Worm (Caenorhabditis elegans) whole organism, dauer: ENCODE measurements around the gene D2045.5.
"Not testable (repeated sequence)": the region's sequence is repeated elsewhere in the genome, so short reads cannot be mapped to it uniquely, and the experiment has no call there.

Source experiments
- unc-62 ChIP-seq: sonication (generic microtip); optimal IDR thresholded peaks from 2 replicates; lab custom pipeline; 2017; ENCODE audit warnings: missing biosample characterization, missing genetic modification reagents, missing genetic modification characterization

The D2045.5 gene

DNA sequence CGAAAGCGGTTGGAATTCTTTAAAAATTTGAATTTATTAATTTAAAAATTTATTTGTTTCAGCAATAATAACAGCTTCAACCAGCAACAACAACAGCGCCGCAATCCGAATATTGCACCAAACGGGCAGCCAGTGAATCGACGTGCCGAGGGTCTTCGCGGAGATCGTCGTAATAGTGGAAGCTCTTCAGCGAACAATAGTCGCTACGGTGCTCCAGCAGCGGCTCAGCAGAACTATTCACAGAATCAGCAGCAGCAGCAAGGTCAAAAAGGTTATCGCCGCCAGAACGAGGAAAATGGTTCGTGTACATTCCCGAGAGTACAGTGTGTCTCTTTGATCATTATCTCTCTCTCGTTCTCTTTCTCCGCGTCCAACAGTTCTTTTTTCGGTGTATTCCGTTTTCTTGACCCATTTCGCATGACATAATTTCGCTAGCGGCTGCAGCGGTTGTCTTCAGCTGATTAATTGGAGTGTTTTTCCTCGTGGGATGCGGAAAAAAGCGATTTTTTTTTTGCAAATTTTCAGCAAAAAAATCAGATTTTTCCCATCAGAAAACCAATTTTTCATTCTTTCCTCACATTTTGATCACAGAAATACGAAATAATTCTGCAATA lies 6.4 kb downstream of the D2045.5 start:
- TF ChIP-seq unc-62 = no peak

DNA sequence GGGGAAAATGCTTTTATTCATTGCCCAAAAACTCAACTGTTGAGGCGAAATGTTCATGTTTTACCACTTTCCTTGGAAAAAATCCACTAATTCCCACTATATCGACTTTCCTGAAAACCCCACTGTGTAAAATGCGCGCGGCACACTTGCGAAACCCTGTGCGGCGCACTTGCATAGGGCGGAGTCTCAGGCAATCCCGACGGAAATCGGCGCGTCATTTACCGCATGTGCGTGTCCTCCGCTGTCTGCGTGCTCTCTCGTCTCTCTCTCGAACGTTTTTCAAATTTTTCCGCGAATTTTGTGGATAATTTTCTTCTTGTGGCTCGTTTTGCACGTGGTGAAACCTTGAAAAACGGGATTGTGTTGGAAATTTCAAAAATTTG lies 8.3 kb downstream of the D2045.5 start, which contains the start of gene atx-2:
atx-2 (plus strand) TSS at position 226 of the 383 bp plus-strand sequence.
- TF ChIP-seq unc-62 = no peak

DNA sequence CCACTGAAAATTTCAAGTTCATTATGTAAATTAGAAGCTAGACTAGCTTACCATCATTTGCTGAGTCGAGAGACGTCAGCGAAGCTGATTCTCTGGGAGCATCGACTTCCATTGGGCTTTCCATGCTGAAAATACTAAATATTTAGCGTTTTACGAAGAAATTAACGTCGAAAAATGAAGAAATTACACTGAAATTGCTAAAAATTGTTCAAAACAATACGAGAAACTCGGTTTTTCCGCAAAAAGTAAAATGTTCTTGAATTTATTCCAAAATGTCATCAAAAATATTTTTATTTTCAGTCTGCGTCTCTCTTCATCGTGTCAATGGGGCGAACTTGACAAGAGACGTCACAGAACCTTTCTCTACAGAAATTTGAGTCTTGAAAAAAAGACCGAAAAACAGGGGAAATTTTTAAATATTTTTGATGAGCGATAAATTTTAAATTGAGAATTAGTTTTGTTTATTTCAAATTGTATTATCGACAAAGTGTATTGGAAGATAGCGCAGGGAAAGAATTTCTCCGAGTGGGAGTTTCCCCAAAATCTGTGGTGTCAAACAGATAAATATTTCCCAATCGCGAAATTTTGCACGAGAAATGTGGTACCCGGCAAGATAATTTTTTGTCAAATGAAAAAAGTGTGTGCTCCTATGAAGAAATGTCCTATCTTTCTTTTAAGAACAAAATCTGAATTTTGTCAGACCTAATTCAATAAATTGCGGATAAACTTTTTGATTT lies 8.8 kb downstream of the D2045.5 start, which contains the start of gene ecps-1:
ecps-1 (minus strand) TSS at position 125 of the 737 bp plus-strand sequence.
- TF ChIP-seq unc-62 = no peak

DNA sequence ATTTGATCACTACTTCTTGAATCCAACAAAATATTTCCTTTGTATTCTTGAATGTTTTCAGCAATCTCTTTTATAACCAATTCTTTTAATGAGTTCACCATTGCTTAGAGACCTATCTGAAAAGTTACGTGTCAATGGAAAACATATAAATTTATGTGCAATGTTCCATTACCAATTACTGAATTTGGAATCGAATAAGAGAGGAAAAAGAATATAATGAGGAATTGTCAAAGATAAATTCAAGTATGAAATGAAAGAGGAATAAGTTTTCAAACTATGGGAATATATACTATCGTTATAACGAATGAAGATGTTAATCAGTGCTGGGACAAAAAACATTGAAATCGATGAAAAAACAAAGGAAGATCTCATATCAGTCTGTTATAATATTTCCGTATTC lies 18.4 kb downstream of the D2045.5 start, which contains the start of gene H04D03.4:
H04D03.4 (minus strand) TSS at position 101 of the 400 bp plus-strand sequence.
- no peak for TF ChIP-seq unc-62

DNA sequence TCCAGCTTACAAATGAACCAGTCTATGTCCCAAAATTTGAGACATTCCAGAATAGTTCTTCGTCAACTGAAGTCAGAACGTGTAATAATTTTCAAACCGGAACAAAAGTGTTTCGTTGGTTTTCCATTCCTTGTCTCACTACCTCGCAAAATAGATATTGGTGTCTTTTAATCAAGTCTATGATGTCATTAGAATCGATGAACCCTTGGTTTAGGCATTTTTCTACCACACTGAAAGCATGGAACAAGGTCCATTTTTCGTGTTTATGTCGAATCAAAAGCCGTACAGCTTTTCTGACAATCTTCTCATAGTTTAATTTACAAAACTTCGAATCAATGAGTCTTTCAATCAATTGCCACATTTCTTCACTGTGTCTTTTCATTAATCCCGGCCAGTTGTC lies 22.7 kb downstream of the D2045.5 start, which contains the start of gene H04D03.7:
H04D03.7 (minus strand) TSS at position 101 of the 400 bp plus-strand sequence.
- no peak for TF ChIP-seq unc-62

DNA sequence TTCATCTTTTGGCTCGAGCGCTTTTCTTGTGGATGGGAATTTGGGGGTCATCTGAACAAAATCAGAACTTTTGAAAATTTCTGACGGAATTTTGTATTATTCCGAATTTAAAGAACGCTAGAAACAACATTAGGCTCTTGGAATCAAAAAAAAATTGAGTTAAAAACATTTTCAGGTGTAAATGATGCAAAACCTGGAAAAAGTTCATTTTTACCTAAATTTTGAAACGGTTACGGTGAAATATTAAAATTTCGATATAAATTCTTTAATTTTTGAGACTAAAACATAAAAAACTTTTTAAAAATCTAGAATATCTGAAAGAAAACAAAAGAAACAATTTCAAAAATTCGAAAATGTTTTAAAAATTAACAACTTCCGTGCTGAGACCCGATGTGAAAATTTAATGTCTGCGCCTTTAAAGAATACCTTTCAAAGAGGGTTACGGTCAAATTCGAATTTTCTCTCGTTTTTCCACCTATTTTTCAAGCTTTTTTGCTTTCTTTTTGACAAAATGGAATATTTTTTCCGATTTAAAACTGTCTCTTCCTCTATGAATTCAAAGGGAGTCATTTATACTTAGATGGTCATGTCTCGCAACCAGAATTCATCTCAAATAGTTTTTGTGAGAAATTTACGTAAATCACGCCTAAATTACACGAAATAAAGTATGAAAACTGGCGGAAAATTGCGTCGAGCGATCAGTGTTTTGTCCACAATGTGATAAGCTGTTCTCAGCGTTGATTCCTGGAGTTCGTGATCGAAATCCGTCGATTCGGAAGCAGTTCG lies 26.9 kb downstream of the D2045.5 start, which contains the start of the genes H04D03.2 and ecps-2:
H04D03.2 (minus strand) TSS at position 51 of the 786 bp plus-strand sequence.
ecps-2 (plus strand) TSS at position 736 of the 786 bp plus-strand sequence.
- TF ChIP-seq unc-62 = no peak

DNA sequence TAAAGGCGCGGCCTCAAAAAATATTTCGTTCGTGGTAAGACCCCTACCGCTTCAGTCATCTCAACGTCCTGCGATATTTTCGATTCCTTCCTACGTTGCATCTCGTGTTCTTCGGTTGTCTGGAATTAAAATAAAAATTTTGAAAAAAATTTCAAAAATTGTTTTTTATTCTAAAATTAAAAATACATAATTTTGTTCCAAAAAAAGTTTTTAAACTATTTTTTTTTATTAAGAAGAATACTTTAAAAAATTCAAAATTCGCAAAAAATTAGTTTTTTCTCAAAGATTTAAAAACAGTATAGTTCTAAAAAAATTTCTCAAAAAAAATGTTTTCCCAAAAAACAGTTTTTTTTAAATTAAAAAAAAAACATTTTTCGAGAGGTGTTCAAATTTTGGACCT lies 30.6 kb downstream of the D2045.5 start, which contains the start of gene H04D03.6:
H04D03.6 (minus strand) TSS at position 101 of the 400 bp plus-strand sequence.
- not testable (repeated sequence) for TF ChIP-seq unc-62

DNA sequence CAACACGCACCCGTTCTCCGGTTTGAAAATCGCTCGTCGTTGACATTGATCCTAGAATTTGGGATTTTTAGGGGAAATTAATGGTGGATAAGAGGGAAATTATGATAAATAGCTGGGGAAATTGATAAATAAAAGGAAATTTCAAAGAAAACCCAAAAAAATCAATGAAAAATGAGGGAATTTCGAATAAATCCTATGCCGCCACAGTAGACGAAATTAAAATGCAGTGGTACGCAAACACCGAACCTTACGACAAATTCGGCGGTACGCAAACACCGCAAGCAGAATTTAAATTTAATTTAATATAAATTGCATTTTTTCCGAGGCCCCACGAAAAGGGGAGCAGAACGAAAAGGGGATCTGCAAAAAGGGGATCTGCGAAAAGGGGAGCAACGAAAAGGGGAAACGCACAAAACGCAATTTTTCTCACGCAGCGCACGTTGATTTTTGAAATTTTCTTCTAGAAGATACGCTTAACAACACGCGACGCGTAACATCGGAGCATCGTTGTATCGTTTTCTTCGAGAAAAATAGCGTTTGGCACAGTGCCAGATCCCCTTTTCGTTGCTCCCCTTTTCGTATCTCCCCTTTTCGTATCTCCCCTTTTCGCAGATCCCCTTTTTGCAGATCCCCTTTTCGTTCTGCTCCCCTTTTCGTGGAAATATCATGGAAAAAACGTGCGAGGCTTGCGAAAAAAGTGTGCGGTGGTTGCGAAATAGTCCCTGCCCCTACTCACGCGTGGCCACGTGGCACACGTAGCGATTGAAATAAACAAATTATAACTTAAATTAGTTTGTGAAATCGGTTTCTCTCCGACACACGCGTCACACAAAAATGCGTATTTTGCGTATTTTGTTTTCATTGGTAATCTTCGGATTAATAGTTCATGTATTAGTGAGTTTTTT lies 33.2 kb downstream of the D2045.5 start, which contains the start of the genes smrd-1 and enu-3.1:
smrd-1 (minus strand) TSS at position 51 of the 905 bp plus-strand sequence.
enu-3.1 (plus strand) TSS at position 339 of the 905 bp plus-strand sequence.
- not testable (repeated sequence) for TF ChIP-seq unc-62

DNA sequence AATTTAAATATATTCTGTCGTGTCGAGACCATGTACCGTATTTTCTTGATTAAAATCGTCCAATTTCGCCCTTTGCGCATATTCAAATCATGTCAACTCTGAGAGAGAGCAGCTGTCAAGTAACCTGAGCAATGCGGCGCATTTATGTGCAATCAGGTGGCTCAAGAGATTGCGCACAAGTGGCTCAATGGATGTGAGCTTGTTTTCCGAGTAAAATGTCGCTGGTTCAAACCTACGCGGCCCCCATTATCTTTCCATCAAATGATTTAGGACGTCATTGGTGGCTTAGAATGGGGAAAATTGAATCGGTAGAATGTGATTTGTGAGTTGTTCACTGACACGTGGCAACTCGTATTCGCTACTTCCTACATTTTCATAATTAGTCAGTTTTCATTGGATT lies 37.3 kb downstream of the D2045.5 start:
- no peak for TF ChIP-seq unc-62

DNA sequence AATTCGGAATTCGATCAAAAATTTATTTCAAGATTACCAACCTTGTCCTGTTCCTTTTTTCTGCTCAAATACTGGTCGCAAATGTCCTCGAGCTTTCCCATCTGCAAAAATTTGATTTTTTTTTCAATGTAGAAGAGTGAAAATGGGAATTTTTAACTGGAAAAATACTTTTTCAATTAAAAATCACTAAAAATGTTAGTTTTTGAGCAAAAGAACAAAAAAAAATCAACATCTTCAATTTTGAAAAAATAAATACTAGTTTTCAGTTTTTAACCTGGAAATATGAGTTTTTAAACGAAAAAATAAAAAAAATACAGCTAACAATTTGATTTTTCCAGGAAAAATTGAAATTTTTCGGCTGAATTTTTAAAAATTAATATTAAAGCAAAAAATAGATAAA lies 41.5 kb downstream of the D2045.5 start, which contains the start of gene prp-3:
prp-3 (minus strand) TSS at position 101 of the 400 bp plus-strand sequence.
- TF ChIP-seq unc-62 = no peak

DNA sequence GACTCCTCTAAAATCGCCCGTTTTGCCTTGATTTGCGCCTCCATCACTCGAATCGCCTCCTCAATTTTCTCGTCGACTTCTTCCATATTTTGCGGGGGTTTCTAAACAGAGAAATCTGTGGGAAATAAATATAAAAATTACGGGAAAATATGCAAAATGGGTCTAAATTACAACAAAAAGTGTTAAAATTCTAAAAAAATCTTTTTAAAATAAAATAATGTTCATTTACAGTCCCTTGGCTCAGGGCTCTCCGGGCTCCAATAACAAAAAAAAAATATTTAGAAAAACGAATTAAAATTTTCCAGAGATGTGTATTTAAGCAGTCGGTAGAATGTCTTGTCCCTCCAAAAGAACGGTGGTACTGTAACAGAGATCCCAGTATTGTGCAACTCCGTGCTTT lies 45.5 kb downstream of the D2045.5 start, which contains the start of gene M03C11.6:
M03C11.6 (minus strand) TSS at position 101 of the 400 bp plus-strand sequence.
- no peak for TF ChIP-seq unc-62

DNA sequence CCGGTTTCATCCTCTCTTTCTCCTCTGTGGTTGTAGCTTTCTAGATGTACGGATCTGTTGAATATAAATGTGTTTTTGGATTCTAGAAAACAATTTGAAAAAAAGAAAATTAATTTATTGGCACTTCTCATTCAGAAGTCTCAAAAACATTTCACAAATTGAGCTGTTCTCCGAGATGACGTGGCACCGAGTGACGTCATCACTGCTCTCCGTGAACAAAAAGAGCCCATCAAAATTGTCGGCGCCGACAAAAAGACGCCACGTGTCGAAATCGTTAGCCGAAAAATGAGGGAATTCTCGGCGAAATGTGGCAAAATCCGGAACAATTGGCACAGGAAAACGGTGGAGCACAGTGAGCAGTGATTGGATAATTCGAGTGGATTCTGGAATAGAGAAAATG lies 47.7 kb downstream of the D2045.5 start:
- no peak for TF ChIP-seq unc-62
